Worm (Caenorhabditis elegans): Measurements from ENCODE around the gene nhr-93.
"Not testable (repeated sequence)": the region's sequence is repeated elsewhere in the genome, so short reads cannot be mapped to it uniquely, and the experiment has no call there.

nhr-93 gene

DNA sequence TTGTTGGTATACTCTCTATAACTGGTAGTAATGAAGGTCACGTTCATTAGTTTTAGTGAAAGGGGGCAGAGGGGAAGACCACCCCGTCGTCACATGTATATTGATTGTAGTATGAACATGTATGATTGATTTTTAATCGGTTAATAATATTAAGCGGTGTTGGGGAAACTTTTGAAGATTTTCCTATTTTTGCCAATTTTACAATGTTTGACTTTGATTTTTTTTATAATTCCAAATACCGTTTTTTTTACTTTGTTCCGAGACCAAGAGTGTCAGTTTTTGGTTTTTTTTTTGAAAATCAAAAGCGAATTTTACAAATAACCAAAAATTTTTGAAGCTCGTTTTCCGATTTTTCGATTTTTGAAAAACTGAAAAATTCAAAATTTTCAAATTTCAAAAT is 2.9 kb downstream of the nhr-93 start, which contains the start of gene nhr-221:
nhr-221 (minus strand) TSS at position 101 of the 400 bp plus-strand sequence.
- TF ChIP-seq dao-5 (tag; optimal IDR thresholded peaks at IDR 0.05) = no peak
- no peak for TF ChIP-seq him-1 (tag; optimal IDR thresholded peaks at IDR 0.05)
- no peak for TF ChIP-seq W03F9.2 (tag; optimal IDR thresholded peaks at IDR 0.05)

DNA sequence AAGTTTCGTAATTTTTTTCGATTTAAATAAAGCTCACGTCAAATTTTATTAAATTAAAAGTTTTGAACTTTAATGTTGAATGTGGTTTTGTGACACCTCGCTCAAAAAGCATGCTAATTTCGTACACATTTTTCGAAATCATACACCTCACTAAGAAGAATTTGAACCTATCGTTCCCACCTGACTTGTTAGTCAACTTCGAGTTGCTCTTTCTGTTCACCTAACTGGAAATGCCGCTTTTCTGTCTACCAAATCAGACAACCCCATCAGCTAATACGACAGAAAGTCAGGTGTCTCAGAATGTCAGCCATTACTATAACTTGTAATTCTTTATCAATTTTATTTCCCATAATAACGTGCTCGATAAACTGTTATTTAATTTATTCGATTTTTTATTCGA is 7.8 kb downstream of the nhr-93 start, which contains the start of gene srbc-66:
srbc-66 (plus strand) TSS at position 301 of the 400 bp plus-strand sequence.
- TF ChIP-seq dao-5 (tag; optimal IDR thresholded peaks at IDR 0.05) (no peak), W03F9.2 (tag; optimal IDR thresholded peaks at IDR 0.05) (no peak), him-1 (tag; optimal IDR thresholded peaks at IDR 0.05) (no peak)

DNA sequence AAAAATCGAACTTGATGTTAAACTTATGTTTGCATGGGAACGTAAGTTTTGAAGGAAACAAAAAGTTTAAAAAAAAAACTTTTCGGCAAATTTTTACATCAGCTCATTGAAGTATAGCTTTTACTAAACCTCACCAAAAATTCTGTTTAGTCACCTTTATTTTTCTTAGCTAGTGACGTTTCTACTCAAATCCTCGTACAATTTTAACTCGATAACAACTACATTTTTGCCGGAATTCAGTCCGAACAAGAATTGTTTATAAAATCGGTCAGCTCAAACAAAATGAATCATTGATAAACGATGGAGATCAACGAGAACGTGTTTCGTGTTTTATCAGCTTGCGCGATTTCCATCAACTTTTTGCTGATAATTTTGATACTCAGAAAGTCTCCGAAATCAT is 11.3 kb downstream of the nhr-93 start, which contains the start of gene str-260:
str-260 (plus strand) TSS at position 301 of the 400 bp plus-strand sequence.
- no peak for TF ChIP-seq W03F9.2 (tag; optimal IDR thresholded peaks at IDR 0.05)
- no peak for TF ChIP-seq him-1 (tag; optimal IDR thresholded peaks at IDR 0.05)
- TF ChIP-seq dao-5 (tag; optimal IDR thresholded peaks at IDR 0.05) = no peak

DNA sequence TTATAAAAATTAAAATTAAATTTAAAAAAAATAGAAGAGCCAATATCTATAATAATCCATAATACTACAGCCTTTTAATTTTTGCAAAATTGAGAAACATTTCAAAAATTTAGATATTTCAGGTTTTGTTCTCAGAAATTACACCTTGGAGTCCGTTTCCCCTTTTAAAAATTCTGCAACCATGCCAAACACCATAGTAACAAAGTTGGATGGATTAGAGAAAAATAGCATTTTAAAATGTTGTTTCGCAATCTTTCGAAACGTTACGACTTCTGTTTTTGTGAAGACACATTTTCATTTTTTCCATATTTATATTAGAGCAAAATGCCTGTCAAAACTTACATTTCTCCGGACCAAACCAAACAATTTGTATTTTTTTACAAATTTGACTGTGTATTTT is 13.2 kb downstream of the nhr-93 start, which contains the start of gene T24A6.7:
T24A6.7 (plus strand) TSS at position 301 of the 400 bp plus-strand sequence.
- TF ChIP-seq dao-5 (tag; optimal IDR thresholded peaks at IDR 0.05) = no peak
- no peak for TF ChIP-seq W03F9.2 (tag; optimal IDR thresholded peaks at IDR 0.05)
- no peak for TF ChIP-seq him-1 (tag; optimal IDR thresholded peaks at IDR 0.05)

DNA sequence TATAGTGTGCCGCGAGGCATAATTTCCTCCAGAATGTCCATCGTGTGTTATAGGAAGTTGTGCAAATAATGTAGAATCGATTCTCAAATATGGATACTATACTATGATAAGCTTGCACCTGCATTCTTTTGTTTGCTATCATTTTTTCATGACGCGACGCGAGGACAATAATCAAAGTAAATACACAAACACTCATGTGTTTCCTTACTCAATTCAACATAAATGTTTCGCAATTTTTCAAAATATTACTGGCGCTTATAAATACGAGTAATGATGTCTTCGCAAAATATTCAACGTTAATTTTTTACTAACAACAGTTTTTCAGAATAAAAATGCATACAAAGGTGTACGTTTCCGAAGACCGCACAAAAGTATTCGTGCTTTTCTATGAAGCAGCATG is 14.9 kb downstream of the nhr-93 start, which contains the start of gene irg-1:
irg-1 (plus strand) TSS at position 326 of the 400 bp plus-strand sequence.
- no peak for TF ChIP-seq W03F9.2 (tag; optimal IDR thresholded peaks at IDR 0.05)
- TF ChIP-seq dao-5 (tag; optimal IDR thresholded peaks at IDR 0.05) = no peak
- TF ChIP-seq him-1 (tag; optimal IDR thresholded peaks at IDR 0.05) = no peak

DNA sequence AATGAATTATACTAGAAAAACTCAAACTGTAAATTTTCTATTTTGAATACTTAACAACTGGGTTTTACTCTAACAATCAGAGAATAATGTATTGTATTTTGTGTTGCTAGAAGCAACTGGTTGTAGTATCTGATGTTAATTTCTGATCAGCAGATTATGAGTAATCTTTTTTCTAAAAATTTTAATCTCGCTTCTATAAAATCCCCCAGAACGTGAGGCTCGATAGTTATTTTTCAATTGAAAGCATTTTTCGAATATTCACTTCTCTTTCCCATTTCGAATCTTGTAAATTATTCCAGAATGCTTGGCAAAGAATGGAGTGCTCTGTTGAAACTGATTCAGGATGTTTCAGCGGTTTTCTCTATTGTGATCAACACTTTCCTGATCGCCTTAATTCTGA is 20.3 kb downstream of the nhr-93 start, which contains the start of gene str-227:
str-227 (plus strand) TSS at position 301 of the 400 bp plus-strand sequence.
- TF ChIP-seq dao-5 (tag; optimal IDR thresholded peaks at IDR 0.05) (no peak), W03F9.2 (tag; optimal IDR thresholded peaks at IDR 0.05) (no peak), him-1 (tag; optimal IDR thresholded peaks at IDR 0.05) (no peak)

DNA sequence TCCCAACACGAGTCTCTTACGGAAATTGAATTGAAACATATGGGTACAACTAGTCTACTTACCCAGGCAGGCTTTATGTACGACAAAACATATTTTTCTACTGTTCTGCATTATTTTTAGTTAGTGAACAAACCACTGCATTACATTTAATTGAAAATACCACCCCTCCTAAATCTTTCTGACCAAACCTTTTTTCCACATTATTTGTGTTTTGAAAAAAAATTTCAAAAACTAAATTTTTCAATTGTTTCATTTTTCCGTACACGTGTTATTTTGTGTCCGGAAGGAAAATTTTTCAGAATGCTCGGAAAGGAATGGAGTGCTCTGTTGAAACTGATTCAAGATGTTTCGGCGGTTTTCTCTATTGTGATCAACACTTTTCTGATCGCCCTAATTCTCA is 25.8 kb downstream of the nhr-93 start, which contains the start of gene str-226:
str-226 (plus strand) TSS at position 301 of the 400 bp plus-strand sequence.
- no peak for TF ChIP-seq dao-5 (tag; optimal IDR thresholded peaks at IDR 0.05)
- TF ChIP-seq him-1 (tag; optimal IDR thresholded peaks at IDR 0.05) = no peak
- no peak for TF ChIP-seq W03F9.2 (tag; optimal IDR thresholded peaks at IDR 0.05)

DNA sequence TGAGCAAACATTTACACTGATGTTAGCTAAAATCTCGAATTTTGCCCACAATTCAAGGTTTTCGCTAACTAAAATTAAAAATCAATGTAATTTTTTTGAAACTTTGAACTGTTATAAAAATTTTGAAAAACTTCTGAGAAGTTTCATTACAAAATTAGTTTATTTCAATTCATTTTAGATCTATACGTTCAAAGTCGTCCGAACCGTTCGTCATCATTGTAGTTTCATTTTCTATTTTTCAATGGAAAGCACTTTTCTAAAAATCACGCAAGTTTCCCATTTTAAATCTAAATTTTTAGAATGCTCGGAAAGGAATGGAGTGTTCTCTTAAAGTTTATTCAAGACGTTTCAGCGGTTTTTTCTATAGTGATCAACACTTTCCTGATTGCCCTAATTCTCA is 28.3 kb downstream of the nhr-93 start, which contains the start of gene str-228:
str-228 (plus strand) TSS at position 301 of the 400 bp plus-strand sequence.
- TF ChIP-seq dao-5 (tag; optimal IDR thresholded peaks at IDR 0.05) (no peak), W03F9.2 (tag; optimal IDR thresholded peaks at IDR 0.05) (no peak), him-1 (tag; optimal IDR thresholded peaks at IDR 0.05) (no peak)

DNA sequence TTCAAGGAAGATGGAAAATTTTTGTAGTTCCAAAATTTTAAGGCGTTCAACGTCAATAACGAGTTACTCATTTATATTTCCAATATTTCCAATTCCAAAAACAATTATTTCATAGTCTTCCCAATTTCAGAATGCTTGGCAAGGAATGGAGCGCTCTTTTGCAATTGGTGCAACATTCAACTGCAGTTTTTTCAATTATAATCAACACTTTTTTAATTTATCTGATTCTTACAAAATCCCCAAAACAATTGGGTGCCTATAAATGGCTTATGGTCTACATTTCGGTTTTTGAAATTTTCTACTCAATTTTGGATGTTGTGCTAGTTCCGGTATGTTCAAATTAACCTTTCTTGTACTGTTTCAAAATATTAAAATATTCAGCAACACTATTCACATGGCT is 30.5 kb downstream of the nhr-93 start, which contains the start of gene str-225:
str-225 (plus strand) TSS at position 132 of the 400 bp plus-strand sequence.
- no peak for TF ChIP-seq him-1 (tag; optimal IDR thresholded peaks at IDR 0.05)
- TF ChIP-seq dao-5 (tag; optimal IDR thresholded peaks at IDR 0.05) = no peak
- TF ChIP-seq W03F9.2 (tag; optimal IDR thresholded peaks at IDR 0.05) = no peak

DNA sequence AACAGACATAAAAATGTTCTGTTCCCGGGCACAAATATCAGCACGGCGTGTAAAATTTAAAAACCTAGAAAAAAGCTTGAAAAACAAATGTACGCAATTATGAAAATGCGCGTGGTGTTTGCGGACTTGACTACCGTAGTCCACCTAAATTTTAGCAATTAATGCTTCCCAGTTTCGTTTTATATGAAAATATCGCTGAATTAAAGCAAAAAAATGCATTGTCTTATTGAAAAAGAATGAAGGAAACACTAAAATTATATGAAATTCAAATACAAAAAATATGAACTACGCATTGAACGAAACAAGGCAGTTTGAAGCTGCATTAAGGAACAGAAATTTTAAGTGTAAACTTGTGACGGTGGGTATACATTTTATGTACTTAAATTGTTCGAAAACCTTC is 32.0 kb downstream of the nhr-93 start, which contains the start of gene ugt-64:
ugt-64 (minus strand) TSS at position 101 of the 400 bp plus-strand sequence.
- TF ChIP-seq dao-5, W03F9.2, him-1 (tag; optimal IDR thresholded peaks at IDR 0.05): not testable (repeated sequence)

DNA sequence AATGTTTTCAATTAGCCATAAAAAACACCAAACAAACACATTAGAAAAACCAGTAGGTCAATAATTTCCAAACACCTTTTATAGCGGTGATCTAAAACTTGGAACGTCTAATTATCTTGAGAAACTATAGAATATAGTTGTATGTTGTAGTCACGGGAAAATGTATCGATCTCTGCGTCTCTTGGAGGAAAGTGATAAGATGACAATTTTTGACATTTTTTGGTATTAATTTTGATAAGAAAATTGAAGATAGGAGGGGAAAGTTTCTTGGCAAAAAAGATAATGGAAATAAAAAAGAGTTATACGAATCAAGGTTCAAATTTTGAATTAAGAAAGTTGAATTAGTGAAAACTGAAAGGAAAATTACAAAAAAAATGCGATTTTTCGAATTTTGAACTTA is 32.5 kb downstream of the nhr-93 start:
- TF ChIP-seq W03F9.2 (tag; optimal IDR thresholded peaks at IDR 0.05) (no peak), dao-5 (tag; optimal IDR thresholded peaks at IDR 0.05) (no peak), him-1 (tag; optimal IDR thresholded peaks at IDR 0.05) (no peak)

DNA sequence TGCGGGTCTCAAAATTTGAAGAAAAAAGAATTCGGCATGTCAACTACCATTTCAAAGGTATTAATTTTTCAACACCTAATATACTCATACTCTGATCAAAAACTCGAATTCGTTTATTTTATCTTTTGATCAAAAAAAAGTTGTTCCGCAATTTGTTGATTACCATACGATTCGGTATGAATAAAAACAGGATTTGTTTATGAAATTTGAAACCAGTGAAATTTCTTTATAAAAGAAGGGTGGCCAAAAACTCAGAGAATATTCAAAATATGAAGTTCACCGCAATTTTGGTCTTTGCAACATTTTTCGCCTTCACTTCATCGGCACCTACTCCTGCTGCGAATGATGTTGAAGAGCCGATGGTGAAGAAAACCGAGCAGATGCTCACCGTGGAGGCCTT is 36.2 kb downstream of the nhr-93 start, which contains the start of the genes C07G3.8 and C07G3.10:
C07G3.8 (minus strand) TSS at position 101 of the 400 bp plus-strand sequence.
C07G3.10 (plus strand) TSS at position 270 of the 400 bp plus-strand sequence.
- TF ChIP-seq dao-5 (tag; optimal IDR thresholded peaks at IDR 0.05) (no peak), him-1 (tag; optimal IDR thresholded peaks at IDR 0.05) (no peak), W03F9.2 (tag; optimal IDR thresholded peaks at IDR 0.05) (no peak)

DNA sequence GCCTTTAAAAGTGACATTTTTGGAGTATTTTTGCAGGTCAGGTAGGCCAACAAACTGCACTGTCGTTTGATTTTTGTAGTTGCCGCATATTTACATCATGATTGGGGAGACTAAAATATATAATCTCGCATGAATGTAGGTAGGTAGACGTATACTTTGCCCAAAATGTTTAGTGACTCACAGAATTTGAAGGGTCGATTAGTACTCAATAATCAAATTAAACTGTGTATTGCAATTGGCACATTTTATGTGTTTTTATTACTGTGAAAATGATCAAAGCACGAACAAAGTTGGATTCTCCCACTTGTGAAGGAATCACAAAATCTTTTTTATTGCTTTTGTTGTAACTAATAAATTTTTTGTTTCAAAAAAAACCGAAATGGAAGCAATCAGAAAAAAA is 41.3 kb downstream of the nhr-93 start, which contains the start of gene C07G3.15:
C07G3.15 (minus strand) TSS at position 101 of the 400 bp plus-strand sequence.
- TF ChIP-seq W03F9.2 (tag; optimal IDR thresholded peaks at IDR 0.05) (no peak), him-1 (tag; optimal IDR thresholded peaks at IDR 0.05) (no peak), dao-5 (tag; optimal IDR thresholded peaks at IDR 0.05) (no peak)

DNA sequence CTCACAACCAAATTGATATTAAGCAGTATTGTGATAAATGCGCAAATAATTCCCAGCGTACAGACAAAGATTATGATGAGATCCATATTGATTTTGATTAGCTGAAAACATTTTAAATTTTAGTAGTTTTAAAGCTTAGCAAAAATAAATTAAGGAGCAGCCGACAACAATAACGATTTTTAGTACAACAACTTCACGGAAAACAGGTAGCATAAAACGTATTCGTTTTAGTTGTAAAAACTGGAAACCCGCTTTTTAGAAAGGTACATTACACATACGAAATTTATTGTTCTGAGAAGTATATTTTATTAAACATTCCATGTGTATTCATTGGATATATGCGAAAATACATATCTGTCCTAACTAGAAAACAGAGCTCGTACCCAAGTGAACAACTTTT is 47.8 kb downstream of the nhr-93 start, which contains the start of gene srbc-36:
srbc-36 (minus strand) TSS at position 101 of the 400 bp plus-strand sequence.
- no peak for TF ChIP-seq him-1 (tag; optimal IDR thresholded peaks at IDR 0.05)
- TF ChIP-seq dao-5 (tag; optimal IDR thresholded peaks at IDR 0.05) = no peak
- no peak for TF ChIP-seq W03F9.2 (tag; optimal IDR thresholded peaks at IDR 0.05)
